Worm (Caenorhabditis elegans): ENCODE data around the gene tofu-1.
A peak's percentile ranks its signal among the peaks of the same experiment; 100 is the strongest.

Gene tofu-1

ce11 chrV:10031384-10032171 is 50.6 kb downstream of the tofu-1 start:
- no peak for TF ChIP-seq ztf-11 (tag; optimal IDR thresholded peaks at IDR 0.05)
- peak; percentile 81 for TF ChIP-seq gmeb-1 (tag; optimal IDR thresholded peaks at IDR 0.05)
- peak; percentile 67 for TF ChIP-seq C34F6.9 (tag; optimal IDR thresholded peaks at IDR 0.05)
- TF ChIP-seq nhr-21 (tag; optimal IDR thresholded peaks at IDR 0.05) = peak; percentile 16
- TF ChIP-seq alr-1 (tag; optimal IDR thresholded peaks at IDR 0.05) = no peak
- TF ChIP-seq lin-13 (GFP tag; optimal IDR thresholded peaks at IDR 0.05) = peak; percentile 11
- no peak for TF ChIP-seq lin-39 (tag; optimal IDR thresholded peaks at IDR 0.05)
- no peak for TF ChIP-seq ama-1 (optimal IDR thresholded peaks at IDR 0.05)
- peak; percentile 78 for TF ChIP-seq unc-55 (GFP tag; optimal IDR thresholded peaks at IDR 0.05)
- peak; percentile 46 for TF ChIP-seq sma-9 (GFP tag; optimal IDR thresholded peaks at IDR 0.05)
- TF ChIP-seq sma-9 (tag; optimal IDR thresholded peaks at IDR 0.05) = no peak
- peak; percentile 52 for TF ChIP-seq nhr-129 (tag; optimal IDR thresholded peaks at IDR 0.05)
- TF ChIP-seq F13H6.1 (tag; optimal IDR thresholded peaks at IDR 0.05) = peak; percentile 44
- TF ChIP-seq egl-27 (tag; optimal IDR thresholded peaks at IDR 0.05) = peak; percentile 41
- TF ChIP-seq crh-2 (tag; optimal IDR thresholded peaks at IDR 0.05) = peak; percentile 1
- TF ChIP-seq fos-1 (tag; optimal IDR thresholded peaks at IDR 0.05) = peak; percentile 87
- TF ChIP-seq lsy-2 (tag; optimal IDR thresholded peaks at IDR 0.05) = peak; percentile 6 to 70
